Worm (Caenorhabditis elegans) whole organism, L4 larva: ENCODE results near the gene dap-3.
A peak's percentile ranks its signal among the peaks of the same experiment; 100 is the strongest.

Experiments used
- F37D6.2 ChIP-seq: sonication (generic microtip); optimal IDR thresholded peaks from 2 replicates; lab custom pipeline; 2016; ENCODE audit warnings: mild to moderate bottlenecking, missing genetic modification characterization, missing compliant biosample characterization
- T20F7.1 ChIP-seq: fragments of 200-800 bp; sonication (Bioruptor generic); optimal IDR thresholded peaks from 2 replicates; lab custom pipeline; 2018; ENCODE audit warnings: mild to moderate bottlenecking, missing genetic modification characterization, missing compliant biosample characterization
- Y5F2A.4 ChIP-seq: fragments of 200-800 bp; sonication (Bioruptor generic); optimal IDR thresholded peaks from 2 replicates; lab custom pipeline; 2018; ENCODE audit warnings: mild to moderate bottlenecking, missing genetic modification characterization, missing compliant biosample characterization
- ZK337.2 ChIP-seq: fragments of 200-800 bp; sonication (Bioruptor generic); IDR thresholded peaks from 2 replicates; pipeline ENCODE4 v1.3.6; 2022; ENCODE audit warnings: missing genetic modification reagents, missing genetic modification characterization, missing compliant biosample characterization
- ZK546.5 ChIP-seq, 2 experiments: sonication (generic microtip); optimal IDR thresholded peaks; 2 replicates each; lab custom pipeline; 2017; ENCODE audit warnings: missing biosample characterization in 2 of 2, missing genetic modification characterization in 2 of 2
- aly-2 ChIP-seq: sonication (generic microtip); optimal IDR thresholded peaks from 2 replicates; lab custom pipeline; 2018; ENCODE audit warnings: missing biosample characterization, missing genetic modification characterization
- ama-1 ChIP-seq: fragments of 150-350 bp; optimal IDR thresholded peaks from 2 replicates; lab custom pipeline; 2014; ENCODE audit warnings: inconsistent platforms, mixed read lengths
- arid-1 ChIP-seq: fragments of 200-800 bp; sonication (Bioruptor generic); conservative IDR thresholded peaks from 2 replicates; pipeline ENCODE4 v1.3.6; 2022; ENCODE audit warnings: missing genetic modification reagents, missing genetic modification characterization, missing compliant biosample characterization
- attf-4 ChIP-seq: sonication (generic microtip); optimal IDR thresholded peaks from 3 replicates; lab custom pipeline; 2017; ENCODE audit warnings: missing biosample characterization, missing genetic modification characterization
- ceh-32 ChIP-seq: sonication (generic microtip); optimal IDR thresholded peaks from 2 replicates; lab custom pipeline; 2016; ENCODE audit warnings: mild to moderate bottlenecking, missing genetic modification characterization, missing compliant biosample characterization; ENCODE audit not compliant: poor library complexity
- ceh-62 ChIP-seq: sonication (generic microtip); optimal IDR thresholded peaks from 2 replicates; lab custom pipeline; 2017; ENCODE audit warnings: missing biosample characterization, missing genetic modification characterization
- ces-1 ChIP-seq: fragments of 150-350 bp; sonication (generic microtip); optimal IDR thresholded peaks from 4 replicates; lab custom pipeline; 2014; ENCODE audit warnings: missing biosample characterization, missing genetic modification reagents, missing genetic modification characterization
- cey-2 ChIP-seq: sonication (generic microtip); optimal IDR thresholded peaks from 3 replicates; lab custom pipeline; 2017; ENCODE audit warnings: missing genetic modification characterization, mild to moderate bottlenecking, missing compliant biosample characterization, antibody characterized with exemption, borderline replicate concordance; ENCODE audit not compliant: insufficient read depth
- ctbp-1 ChIP-seq: fragments of 200-800 bp; sonication (Bioruptor generic); IDR thresholded peaks from 2 replicates; pipeline ENCODE4 v1.3.6; 2022; ENCODE audit warnings: missing genetic modification reagents, missing genetic modification characterization, missing compliant biosample characterization
- daf-16 ChIP-seq, 3 experiments: sonication (generic microtip); optimal IDR thresholded peaks; 2 replicates each; lab custom pipeline; 2016 to 2017; ENCODE audit warnings: missing genetic modification characterization in 3 of 3, missing genetic modification reagents in 3 of 3, mild to moderate bottlenecking in 2 of 3, missing compliant biosample characterization in 2 of 3, missing biosample characterization in 1 of 3, moderate library complexity in 1 of 3
- daf-19 ChIP-seq: fragments of 200-800 bp; sonication (Bioruptor generic); conservative IDR thresholded peaks from 2 replicates; pipeline ENCODE4 v1.3.6; 2022; ENCODE audit warnings: missing genetic modification characterization, missing compliant biosample characterization
- daf-8 ChIP-seq: fragments of 200-800 bp; sonication (Bioruptor generic); IDR thresholded peaks from 2 replicates; pipeline ENCODE4 v1.3.6; 2022; ENCODE audit warnings: missing genetic modification characterization, missing compliant biosample characterization
- dmd-6 ChIP-seq: fragments of 200-800 bp; sonication (Bioruptor generic); IDR thresholded peaks from 2 replicates; pipeline ENCODE4 v1.3.6; 2022; ENCODE audit warnings: missing genetic modification reagents, missing genetic modification characterization, missing compliant biosample characterization
- dpl-1 ChIP-seq: fragments of 150-350 bp; optimal IDR thresholded peaks from 2 replicates; lab custom pipeline; 2014; ENCODE audit warnings: missing biosample characterization, missing genetic modification reagents, missing genetic modification characterization
- duxl-1 ChIP-seq: sonication (generic microtip); optimal IDR thresholded peaks from 2 replicates; lab custom pipeline; 2016; ENCODE audit warnings: mild to moderate bottlenecking, missing genetic modification characterization, moderate library complexity, missing compliant biosample characterization; ENCODE audit not compliant: poor library complexity
- gei-8 ChIP-seq: fragments of 200-800 bp; sonication (Bioruptor generic); optimal IDR thresholded peaks from 2 replicates; lab custom pipeline; 2018; ENCODE audit warnings: mild to moderate bottlenecking, missing genetic modification characterization, missing compliant biosample characterization
- hlh-30 ChIP-seq: sonication (generic microtip); optimal IDR thresholded peaks from 2 replicates; lab custom pipeline; 2017; ENCODE audit warnings: antibody characterized with exemption, mild to moderate bottlenecking, missing genetic modification characterization, missing compliant biosample characterization; ENCODE audit not compliant: insufficient read depth
- hmg-1.1 ChIP-seq: fragments of 200-800 bp; sonication (Bioruptor generic); IDR thresholded peaks from 2 replicates; pipeline ENCODE4 v1.3.6; 2022; ENCODE audit warnings: missing genetic modification reagents, missing genetic modification characterization, missing compliant biosample characterization
- jun-1 ChIP-seq: fragments of 150-350 bp; optimal IDR thresholded peaks from 2 replicates; lab custom pipeline; 2014; ENCODE audit warnings: missing biosample characterization, missing genetic modification reagents, missing genetic modification characterization
- lin-1 ChIP-seq: fragments of 200-800 bp; sonication (Bioruptor generic); IDR thresholded peaks from 2 replicates; pipeline ENCODE4 v1.3.6; 2022; ENCODE audit warnings: missing genetic modification reagents, missing genetic modification characterization, missing compliant biosample characterization
- lin-13 ChIP-seq: fragments of 150-350 bp; optimal IDR thresholded peaks from 2 replicates; lab custom pipeline; 2014; ENCODE audit warnings: missing biosample characterization, missing genetic modification reagents, missing genetic modification characterization
- lin-29 ChIP-seq: fragments of 200-800 bp; sonication (Bioruptor generic); IDR thresholded peaks from 2 replicates; pipeline ENCODE4 v1.3.6; 2022; ENCODE audit warnings: missing genetic modification reagents, missing genetic modification characterization, missing compliant biosample characterization
- lin-38 ChIP-seq: fragments of 200-800 bp; sonication (Bioruptor generic); IDR thresholded peaks from 2 replicates; pipeline ENCODE4 v1.3.6; 2022; ENCODE audit warnings: missing genetic modification reagents, missing genetic modification characterization, missing compliant biosample characterization
- lsy-2 ChIP-seq, 2 experiments: fragments of 150-350 bp in 1 of 2; sonication (generic microtip) in 1 of 2; optimal IDR thresholded peaks; 2 replicates each; lab custom pipeline; 2014 to 2017; ENCODE audit warnings: missing biosample characterization in 2 of 2, missing genetic modification characterization in 2 of 2
- madf-9 ChIP-seq: fragments of 200-800 bp; sonication (Bioruptor generic); conservative IDR thresholded peaks from 2 replicates; pipeline ENCODE4 v1.3.6; 2022; ENCODE audit warnings: missing genetic modification reagents, missing genetic modification characterization, missing compliant biosample characterization
- mep-1 ChIP-seq: fragments of 150-350 bp; sonication (generic microtip); optimal IDR thresholded peaks from 3 replicates; lab custom pipeline; 2014; ENCODE audit warnings: missing biosample characterization, missing genetic modification characterization
- nhr-11 ChIP-seq: fragments of 150-350 bp; optimal IDR thresholded peaks from 2 replicates; lab custom pipeline; 2014; ENCODE audit warnings: missing biosample characterization, missing genetic modification characterization
- nhr-25 ChIP-seq: sonication (generic microtip); optimal IDR thresholded peaks from 2 replicates; lab custom pipeline; 2017; ENCODE audit warnings: missing genetic modification characterization, mild to moderate bottlenecking, missing compliant biosample characterization, antibody characterized with exemption, moderate library complexity, borderline replicate concordance; ENCODE audit not compliant: insufficient read depth
- nhr-41 ChIP-seq: fragments of 200-800 bp; sonication (Bioruptor generic); IDR thresholded peaks from 2 replicates; pipeline ENCODE4 v1.3.6; 2022; ENCODE audit warnings: missing genetic modification reagents, missing genetic modification characterization, missing compliant biosample characterization
- nhr-42 ChIP-seq: fragments of 200-800 bp; sonication (Bioruptor generic); IDR thresholded peaks from 2 replicates; pipeline ENCODE4 v1.3.6; 2022; ENCODE audit warnings: missing genetic modification characterization, missing compliant biosample characterization
- nhr-48 ChIP-seq: sonication (generic microtip); optimal IDR thresholded peaks from 2 replicates; lab custom pipeline; 2016; ENCODE audit warnings: mild to moderate bottlenecking, missing genetic modification characterization, missing compliant biosample characterization
- nhr-6 ChIP-seq: fragments of 150-350 bp; optimal IDR thresholded peaks from 2 replicates; lab custom pipeline; 2014; ENCODE audit warnings: missing biosample characterization, missing genetic modification characterization
- nhr-77 ChIP-seq: fragments of 150-350 bp; optimal IDR thresholded peaks from 2 replicates; lab custom pipeline; 2014; ENCODE audit warnings: missing biosample characterization, missing genetic modification characterization
- php-3 ChIP-seq: fragments of 200-800 bp; sonication (Bioruptor generic); IDR thresholded peaks from 2 replicates; pipeline ENCODE4 v1.3.6; 2022; ENCODE audit warnings: missing genetic modification reagents, missing genetic modification characterization, missing compliant biosample characterization
- rbr-2 ChIP-seq: sonication (generic microtip); optimal IDR thresholded peaks from 2 replicates; lab custom pipeline; 2016; ENCODE audit warnings: missing genotype, missing genetic modification characterization, missing compliant biosample characterization
- unc-130 ChIP-seq: sonication (generic microtip); optimal IDR thresholded peaks from 2 replicates; lab custom pipeline; 2016; ENCODE audit warnings: missing genetic modification reagents, missing genetic modification characterization, missing compliant biosample characterization
- unc-62 ChIP-seq, 3 experiments: fragments of 150-350 bp in 1 of 3; sonication (generic microtip); optimal IDR thresholded peaks in 2 of 3; peaks in 1 of 3; 1 replicate in 1 of 3; 2 replicates in 2 of 3; lab custom pipeline; 2014 to 2017; ENCODE audit warnings: missing biosample characterization in 3 of 3, missing genetic modification characterization in 3 of 3, missing genetic modification reagents in 3 of 3, missing genotype in 1 of 3
- vab-7 ChIP-seq: fragments of 200-800 bp; sonication (Bioruptor generic); IDR thresholded peaks from 2 replicates; pipeline ENCODE4 v1.3.6; 2022; ENCODE audit warnings: missing genetic modification reagents, missing genetic modification characterization, missing compliant biosample characterization
- zfp-2 ChIP-seq: sonication (generic microtip); optimal IDR thresholded peaks from 2 replicates; lab custom pipeline; 2016; ENCODE audit warnings: mild to moderate bottlenecking, missing genetic modification characterization, missing compliant biosample characterization
- zfp-3 ChIP-seq: fragments of 200-800 bp; sonication (Bioruptor generic); conservative IDR thresholded peaks from 2 replicates; pipeline ENCODE4 v1.3.6; 2022; ENCODE audit warnings: missing genetic modification reagents, missing genetic modification characterization, missing compliant biosample characterization
- zip-11 ChIP-seq: fragments of 200-800 bp; sonication (Bioruptor generic); IDR thresholded peaks from 2 replicates; pipeline ENCODE4 v1.3.6; 2022; ENCODE audit warnings: missing genetic modification characterization, missing compliant biosample characterization
- zip-2 ChIP-seq: fragments of 150-350 bp; optimal IDR thresholded peaks from 2 replicates; lab custom pipeline; 2014; ENCODE audit warnings: missing biosample characterization, missing genetic modification characterization
- ztf-11 ChIP-seq: fragments of 150-350 bp; optimal IDR thresholded peaks from 2 replicates; lab custom pipeline; 2014; ENCODE audit warnings: missing biosample characterization, missing genetic modification characterization
- ztf-7 ChIP-seq: fragments of 150-350 bp; optimal IDR thresholded peaks from 2 replicates; lab custom pipeline; 2014; ENCODE audit warnings: missing biosample characterization, missing genetic modification characterization

dap-3 gene

DNA sequence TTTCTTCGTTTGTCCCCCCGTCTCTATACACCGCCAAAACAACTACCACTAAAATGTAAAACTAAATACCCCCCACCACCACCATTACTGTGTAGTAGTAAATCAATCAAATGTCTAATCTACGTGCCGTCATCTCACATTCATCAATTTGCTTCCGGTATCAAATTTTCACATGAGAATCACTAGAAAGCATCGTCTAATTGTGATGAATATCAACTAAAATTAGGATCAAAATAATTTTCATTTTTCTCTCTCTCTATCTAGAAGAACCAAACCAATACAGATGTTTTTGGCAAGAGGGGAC is 34.2 kb upstream of the dap-3 start:
- no peak for TF ChIP-seq arid-1 (GFP tag; lab: Robert Waterston, UW)
- TF ChIP-seq nhr-6 (tag; lab: Kevin White, UChicago), result no peak
- no peak for TF ChIP-seq dpl-1 (GFP tag; lab: Kevin White, UChicago)
- peak; percentile 21 for TF ChIP-seq lin-13 (GFP tag; lab: Kevin White, UChicago)
- TF ChIP-seq unc-62 (GFP tag; optimal IDR thresholded peaks at IDR 0.05 in 1 of 2; lab: Kevin White, UChicago), result peak in 1 of 2 experiments; percentile 69
- TF ChIP-seq unc-62 (tag; optimal IDR thresholded peaks at IDR 0.05; lab: Kevin White, UChicago), result no peak
- TF ChIP-seq daf-8, result no peak
- no peak for TF ChIP-seq ztf-11 (tag; lab: Kevin White, UChicago)
- TF ChIP-seq Y5F2A.4 (GFP tag; lab: Kevin White, UChicago), result no peak
- TF ChIP-seq nhr-41 (GFP tag; lab: Robert Waterston, UW), result no peak
- TF ChIP-seq daf-19 (GFP tag; lab: Robert Waterston, UW), result no peak
- peak; percentile 39 for TF ChIP-seq T20F7.1 (GFP tag; lab: Kevin White, UChicago)
- peak in 1 of 2 experiments; percentile 19 for TF ChIP-seq lsy-2 (tag; optimal IDR thresholded peaks at IDR 0.05; lab: Kevin White, UChicago)
- TF ChIP-seq gei-8, result no peak
- TF ChIP-seq ces-1 (GFP tag; lab: Kevin White, UChicago), result no peak
- no peak for TF ChIP-seq zfp-2 (tag; lab: Kevin White, UChicago)
- TF ChIP-seq lin-29 (GFP tag; lab: Robert Waterston, UW), result no peak
- no peak for TF ChIP-seq madf-9
- no peak for TF ChIP-seq nhr-48
- TF ChIP-seq hmg-1.1 (GFP tag; lab: Robert Waterston, UW), result no peak
- TF ChIP-seq ztf-7 (tag; lab: Kevin White, UChicago), result no peak
- peak; percentile 57 for TF ChIP-seq ama-1
- no peak for TF ChIP-seq duxl-1
- peak; percentile 20 for TF ChIP-seq nhr-25 (tag; lab: Kevin White, UChicago)
- peak; percentile 18 for TF ChIP-seq mep-1
- no peak for TF ChIP-seq dmd-6
- TF ChIP-seq nhr-77, result peak; percentile 22

DNA sequence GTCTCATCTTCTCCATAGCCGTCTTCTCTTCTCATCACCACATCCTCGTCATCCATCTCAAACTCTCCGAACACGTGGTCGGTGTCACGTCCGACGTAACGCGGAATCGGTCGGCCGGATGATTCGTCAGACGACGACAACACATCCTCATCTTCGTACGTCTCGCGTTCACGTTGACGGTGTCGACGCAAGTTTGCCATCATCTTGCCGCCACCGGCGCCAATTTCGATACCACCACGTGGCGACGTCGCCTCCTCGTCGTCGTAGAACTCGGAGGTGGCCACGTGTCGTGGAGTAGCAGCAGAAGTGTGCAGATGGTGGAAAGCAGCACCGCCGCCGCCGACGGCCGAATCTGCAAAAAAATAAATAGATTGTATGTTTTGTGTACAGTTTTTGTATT is 33.6 kb upstream of the dap-3 start:
- TF ChIP-seq php-3 (0 out of 2 replicates have a peak, but pooled peaks have one; percentile 22), madf-9 (peak; percentile 26; the same call in 1 of the 2 replicates), jun-1 (no peak), unc-62 (GFP tag; optimal IDR thresholded peaks at IDR 0.05 in 1 of 2; lab: Kevin White, UChicago) (no peak), unc-62 (tag; optimal IDR thresholded peaks at IDR 0.05; lab: Kevin White, UChicago) (no peak), aly-2 (no peak), nhr-41 (GFP tag; lab: Robert Waterston, UW) (no peak), nhr-42 (GFP tag; lab: Robert Waterston, UW) (no peak; the same call in 1 of the 2 replicates), nhr-77 (no peak), cey-2 (tag; lab: Kevin White, UChicago) (no peak), nhr-25 (tag; lab: Kevin White, UChicago) (no peak), vab-7 (GFP tag; lab: Robert Waterston, UW) (peak; percentile 31; the same call in 1 of the 2 replicates), rbr-2 (tag; lab: Kevin White, UChicago) (peak; percentile 34), ZK337.2 (GFP tag; lab: Robert Waterston, UW) (no peak), F37D6.2 (tag; lab: Kevin White, UChicago) (no peak), ceh-32 (tag; lab: Kevin White, UChicago) (no peak), hmg-1.1 (GFP tag; lab: Robert Waterston, UW) (peak; percentile 42), ctbp-1 (GFP tag; lab: Robert Waterston, UW) (peak; percentile 54), unc-130 (no peak), dmd-6 (peak; percentile 31; the same call in 1 of the 2 replicates), ceh-62 (no peak), zip-11 (GFP tag; lab: Robert Waterston, UW) (no peak), daf-16 (GFP tag; optimal IDR thresholded peaks at IDR 0.05; lab: Kevin White, UChicago) (no peak), daf-16 (tag; optimal IDR thresholded peaks at IDR 0.05; lab: Kevin White, UChicago) (no peak), zip-2 (no peak), lin-1 (GFP tag; lab: Robert Waterston, UW) (0 out of 2 replicates have a peak, but pooled peaks have one; percentile 7), attf-4 (no peak), hlh-30 (no peak), nhr-11 (tag; lab: Kevin White, UChicago) (no peak), zfp-3 (GFP tag; lab: Robert Waterston, UW) (peak; percentile 69), ZK546.5 (tag; optimal IDR thresholded peaks at IDR 0.05; lab: Kevin White, UChicago) (no peak), lin-38 (no peak)
